Fruit fly (Drosophila melanogaster): ENCODE results near the gene CG7800.

dm6 chr3R:8198320-8198719 is 19.4 kb upstream of the CG7800 start:
- TF ChIP-seq CTCF (optimal IDR thresholded peaks at IDR 0.05) (no peak), CG8478 (optimal IDR thresholded peaks at IDR 0.05) (no peak)

Measured in S2 (cell line).